Fruit fly (Drosophila melanogaster): ENCODE measurements around the gene Gbs-76A.

- TF ChIP-seq ovo (GFP tag; optimal IDR thresholded peaks at IDR 0.05) (no peak), CG14711 (tag; optimal IDR thresholded peaks at IDR 0.05) (no peak), Crg-1 (GFP tag; optimal IDR thresholded peaks at IDR 0.05) (no peak)
These were observed 61.0 kb downstream of the Gbs-76A start for dm6 chr3L:19231608-19232007.
